Worm (Caenorhabditis elegans) whole organism, L3 larva: ENCODE measurements around the gene F10E9.7.

Experiments
- aly-2 ChIP-seq: fragments of 150-350 bp; optimal IDR thresholded peaks from 2 replicates; lab custom pipeline; 2014; ENCODE audit warnings: missing biosample characterization, missing genetic modification characterization
- elt-3 ChIP-seq, 3 experiments: fragments of 150-350 bp in 1 of 3; sonication (generic microtip) in 2 of 3; optimal IDR thresholded peaks; 2 replicates in 2 of 3; 4 replicates in 1 of 3; lab custom pipeline; 2014 to 2017; ENCODE audit warnings: missing biosample characterization in 3 of 3, missing genetic modification characterization in 3 of 3

- TF ChIP-seq aly-2 (tag; lab: Kevin White, UChicago) (no peak), elt-3 (tag; optimal IDR thresholded peaks at IDR 0.05; lab: Kevin White, UChicago) (no peak)
Measured at ce11 chrIII:8303440-8303839, 3.8 kb downstream of the F10E9.7 start.
